Worm (Caenorhabditis elegans): ENCODE measurements around the gene let-756.

ce11 chrIII:6436308-6436707 lies 29.4 kb downstream of the let-756 start, which contains the start of gene C05D11.1:
- TF ChIP-seq unc-39 (tag; optimal IDR thresholded peaks at IDR 0.05) (no peak), snpc-4 (tag; optimal IDR thresholded peaks at IDR 0.05) (no peak), zag-1 (tag; optimal IDR thresholded peaks at IDR 0.05) (no peak), nhr-6 (tag; optimal IDR thresholded peaks at IDR 0.05) (no peak), ces-1 (GFP tag; optimal IDR thresholded peaks at IDR 0.05) (no peak), F26F4.8 (GFP tag; conservative IDR thresholded peaks at IDR 0.05) (no peak), nhr-41 (GFP tag; IDR thresholded peaks at IDR 0.05) (no peak), ceh-82 (tag; optimal IDR thresholded peaks at IDR 0.05) (no peak), hlh-11 (tag; optimal IDR thresholded peaks at IDR 0.05) (no peak), nhr-28 (tag; optimal IDR thresholded peaks at IDR 0.05) (no peak), nhr-76 (tag; optimal IDR thresholded peaks at IDR 0.05) (no peak), nhr-111 (GFP tag; optimal IDR thresholded peaks at IDR 0.05) (no peak), dve-1 (tag; optimal IDR thresholded peaks at IDR 0.05; ENCODE audit: insufficient read depth) (no peak)
